Worm (Caenorhabditis elegans) whole organism, early embryonic: ENCODE results near the gene lgc-55.

Experiments
- ama-1 ChIP-seq: fragments of 150-350 bp; optimal IDR thresholded peaks from 2 replicates; lab custom pipeline; 2014
- hmg-4 ChIP-seq: fragments of 200-800 bp; sonication (Bioruptor generic); optimal IDR thresholded peaks from 2 replicates; lab custom pipeline; 2018; ENCODE audit warnings: mild to moderate bottlenecking, missing genetic modification characterization, missing compliant biosample characterization
- pes-1 ChIP-seq: fragments of 200-800 bp; sonication (Bioruptor generic); IDR thresholded peaks from 2 replicates; pipeline ENCODE4 v1.3.6; 2022; ENCODE audit warnings: missing genetic modification reagents, missing genetic modification characterization, missing compliant biosample characterization
- tbx-37 ChIP-seq: fragments of 200-800 bp; sonication (Bioruptor generic); conservative IDR thresholded peaks from 2 replicates; pipeline ENCODE4 v1.3.6; 2022; ENCODE audit warnings: missing genetic modification reagents, missing genetic modification characterization, missing compliant biosample characterization

DNA sequence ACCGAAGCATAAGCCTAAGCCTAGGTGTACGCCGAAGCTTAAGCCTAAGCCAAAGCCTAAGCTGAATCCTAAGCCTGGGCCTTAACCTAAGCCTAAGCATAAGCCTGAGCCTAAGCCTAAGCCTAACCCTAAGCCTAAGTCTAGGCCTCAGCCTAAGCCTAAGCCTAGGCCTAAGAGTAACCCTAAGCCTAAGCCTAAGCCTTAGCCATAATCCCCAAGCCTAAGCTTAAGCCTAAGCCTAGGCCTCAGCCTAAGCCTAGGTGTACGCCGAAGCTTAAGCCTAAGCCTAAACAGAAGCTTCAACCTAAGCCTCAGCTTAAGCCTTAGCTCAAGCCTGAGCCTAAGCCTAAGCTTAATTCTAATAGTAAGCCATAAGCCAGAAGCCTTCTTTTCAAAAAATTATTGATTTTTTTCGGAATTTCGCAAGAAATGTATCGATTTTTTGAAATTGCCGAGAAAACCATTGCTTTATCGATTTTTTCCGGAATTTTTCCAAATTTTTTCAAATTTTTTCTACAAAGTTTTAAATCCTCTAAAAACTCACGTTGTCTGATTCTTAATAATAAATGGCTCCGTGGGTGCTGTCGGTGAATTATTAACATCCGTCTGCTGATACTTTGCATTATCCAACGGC lies 24.5 kb upstream of the lgc-55 start:
- TF ChIP-seq ama-1 (lab: Kevin White, UChicago), result peak; percentile 13
- no peak for TF ChIP-seq tbx-37 (GFP tag; lab: Robert Waterston, UW)
- no peak for TF ChIP-seq hmg-4 (GFP tag; lab: Kevin White, UChicago)
- no peak for TF ChIP-seq pes-1 (GFP tag; lab: Robert Waterston, UW)
